Fruit fly (Drosophila melanogaster) whole organism, pupa: ENCODE results near the gene Osi18.

Experiments
- CG10348 ChIP-seq: fragments of 200-800 bp; sonication (Bioruptor generic); IDR thresholded peaks from 2 replicates; pipeline ENCODE4 v1.3.6; 2022; ENCODE audit warnings: missing biosample characterization, missing genetic modification characterization
- CG12605 ChIP-seq: fragments of 200-800 bp; sonication (Bioruptor generic); IDR thresholded peaks from 2 replicates; pipeline ENCODE4 v1.3.6; 2022; ENCODE audit warnings: missing biosample characterization, missing genetic modification characterization
- CG13204 ChIP-seq: fragments of 200-800 bp; sonication (Bioruptor generic); optimal IDR thresholded peaks from 2 replicates; lab custom pipeline; 2018; ENCODE audit warnings: missing biosample characterization, mild to moderate bottlenecking, missing genetic modification characterization, moderate library complexity
- CG14655 ChIP-seq: fragments of 200-800 bp; sonication (Bioruptor generic); optimal IDR thresholded peaks from 3 replicates; lab custom pipeline; 2017; ENCODE audit warnings: mild to moderate bottlenecking, missing biosample characterization, missing genetic modification reagents, missing genetic modification characterization
- CG15710 ChIP-seq: fragments of 200-800 bp; sonication (Bioruptor generic); optimal IDR thresholded peaks from 2 replicates; lab custom pipeline; 2018; ENCODE audit warnings: missing biosample characterization, mild to moderate bottlenecking, missing genetic modification characterization, moderate library complexity
- CG17806 ChIP-seq: fragments of 200-800 bp; sonication (Bioruptor generic); optimal IDR thresholded peaks from 2 replicates; lab custom pipeline; 2018; ENCODE audit warnings: missing biosample characterization, mild to moderate bottlenecking, missing genetic modification characterization, moderate library complexity
- CG32121 ChIP-seq: fragments of 200-800 bp; sonication (Bioruptor generic); IDR thresholded peaks from 2 replicates; pipeline ENCODE4 v1.3.6; 2022; ENCODE audit warnings: missing biosample characterization, missing genetic modification characterization
- CG34367 ChIP-seq: fragments of 200-800 bp; sonication (Bioruptor generic); optimal IDR thresholded peaks from 2 replicates; lab custom pipeline; 2018; ENCODE audit warnings: missing biosample characterization, mild to moderate bottlenecking, missing genetic modification characterization
- CG4496 ChIP-seq: fragments of 200-800 bp; sonication (Bioruptor generic); IDR thresholded peaks from 3 replicates; pipeline ENCODE4 v1.3.6; 2022; ENCODE audit warnings: missing biosample characterization, missing genetic modification characterization
- CG8159 ChIP-seq: fragments of 200-800 bp; sonication (Bioruptor generic); optimal IDR thresholded peaks from 3 replicates; lab custom pipeline; 2018; ENCODE audit warnings: missing biosample characterization, mild to moderate bottlenecking, missing genetic modification characterization, moderate library complexity
- CG8301 ChIP-seq: fragments of 200-800 bp; sonication (Bioruptor generic); optimal IDR thresholded peaks from 2 replicates; lab custom pipeline; 2018; ENCODE audit warnings: missing biosample characterization, mild to moderate bottlenecking, missing genetic modification characterization
- CG9948 ChIP-seq: fragments of 200-800 bp; sonication (Bioruptor generic); optimal IDR thresholded peaks from 2 replicates; lab custom pipeline; 2018; ENCODE audit warnings: missing biosample characterization, mild to moderate bottlenecking, missing genetic modification characterization, moderate library complexity
- D1 ChIP-seq: fragments of 200-800 bp; sonication (Bioruptor generic); optimal IDR thresholded peaks from 2 replicates; lab custom pipeline; 2018; ENCODE audit warnings: missing biosample characterization, mild to moderate bottlenecking, missing genetic modification characterization, moderate library complexity
- EcR ChIP-seq: fragments of 200-800 bp; sonication (Bioruptor generic); optimal IDR thresholded peaks from 3 replicates; lab custom pipeline; 2019; ENCODE audit warnings: missing biosample characterization, missing genetic modification characterization, mild to moderate bottlenecking, moderate library complexity, missing genetic modification reagents
- Ets98B ChIP-seq: fragments of 200-800 bp; sonication (Bioruptor generic); IDR thresholded peaks from 2 replicates; pipeline ENCODE4 v1.3.6; 2022; ENCODE audit warnings: missing biosample characterization, missing genetic modification characterization
- Pif1A ChIP-seq: fragments of 200-800 bp; sonication (Bioruptor generic); optimal IDR thresholded peaks from 3 replicates; lab custom pipeline; 2016; ENCODE audit warnings: missing biosample characterization, missing genetic modification characterization
- Pif1B ChIP-seq: fragments of 200-800 bp; sonication (Bioruptor generic); optimal IDR thresholded peaks from 3 replicates; lab custom pipeline; 2016; ENCODE audit warnings: missing biosample characterization, missing genetic modification characterization
- Snoo ChIP-seq: fragments of 200-800 bp; sonication (Bioruptor generic); optimal IDR thresholded peaks from 3 replicates; lab custom pipeline; 2017; ENCODE audit warnings: missing biosample characterization, mild to moderate bottlenecking, missing genetic modification characterization, inconsistent platforms
- fd96Ca ChIP-seq: fragments of 200-800 bp; sonication (Bioruptor generic); IDR thresholded peaks from 3 replicates; pipeline ENCODE4 v1.3.6; 2022; ENCODE audit warnings: missing biosample characterization, missing genetic modification characterization
- gl ChIP-seq: fragments of 200-800 bp; sonication (Bioruptor generic); optimal IDR thresholded peaks from 2 replicates; lab custom pipeline; 2018; ENCODE audit warnings: missing biosample characterization, mild to moderate bottlenecking, missing genetic modification characterization
- rn ChIP-seq: fragments of 200-800 bp; sonication (Bioruptor generic); IDR thresholded peaks from 2 replicates; pipeline ENCODE4 v1.3.6; 2022; ENCODE audit warnings: missing biosample characterization, missing genetic modification characterization

Gene Osi18

DNA sequence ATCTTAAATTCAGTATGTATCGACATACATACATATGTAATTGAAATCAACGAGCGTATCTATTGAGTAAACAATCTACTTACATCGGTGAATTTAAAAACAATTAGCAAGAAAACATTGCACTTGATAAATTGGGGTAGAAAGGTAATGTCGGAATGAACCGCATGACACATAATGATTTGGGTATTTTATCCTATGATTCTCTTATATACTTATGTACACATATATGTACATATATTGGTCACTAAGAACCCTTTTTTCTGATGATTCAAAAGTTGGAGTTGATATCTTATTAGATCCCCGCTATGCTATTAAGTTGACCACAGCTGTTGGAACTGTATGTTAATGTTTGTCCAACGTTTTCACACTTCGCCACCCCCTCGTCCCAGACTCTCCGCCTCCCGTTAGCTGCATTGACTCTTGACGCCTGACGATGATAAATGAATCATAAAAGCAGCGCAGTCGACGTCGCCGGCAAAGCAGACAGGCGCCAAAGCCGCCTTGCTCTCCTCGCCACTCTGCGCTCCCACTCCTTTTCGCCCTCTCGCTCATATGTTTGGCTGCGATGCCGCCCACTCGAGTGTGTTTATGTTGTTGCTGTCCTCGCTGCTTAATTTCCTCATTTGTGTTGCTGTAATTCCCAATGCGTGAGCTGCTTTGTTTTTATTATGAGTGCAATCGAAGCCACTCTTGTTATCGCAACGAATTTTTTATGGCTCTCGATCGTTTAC is 23.0 kb downstream of the Osi18 start:
- TF ChIP-seq EcR (GFP tag; lab: Kevin White, UChicago) (peak; percentile 24), CG32121 (GFP tag; lab: Robert Waterston, UW) (peak; percentile 37; the same call in 1 of the 2 replicates), Pif1B (GFP tag; lab: Kevin White, UChicago) (no peak), CG10348 (GFP tag; lab: Robert Waterston, UW) (0 out of 2 replicates have a peak, but pooled peaks have one; percentile 19), CG9948 (tag; lab: Kevin White, UChicago) (peak; percentile 54), D1 (no peak), Ets98B (GFP tag; lab: Robert Waterston, UW) (no peak; the same call in 1 of the 2 replicates), CG8301 (tag; lab: Kevin White, UChicago) (peak; percentile 69), CG13204 (GFP tag; lab: Kevin White, UChicago) (peak; percentile 28), CG34367 (tag; lab: Kevin White, UChicago) (peak; percentile 36), CG17806 (tag; lab: Kevin White, UChicago) (peak; percentile 31), CG14655 (GFP tag; lab: Kevin White, UChicago) (peak; percentile 77), rn (GFP tag; lab: Robert Waterston, UW) (no peak), CG4496 (GFP tag; lab: Robert Waterston, UW) (peak; percentile 60; the same call in 2 of the 3 replicates), CG8159 (tag; lab: Kevin White, UChicago) (peak; percentile 50), CG12605 (no peak), CG15710 (tag; lab: Kevin White, UChicago) (peak; percentile 43)

DNA sequence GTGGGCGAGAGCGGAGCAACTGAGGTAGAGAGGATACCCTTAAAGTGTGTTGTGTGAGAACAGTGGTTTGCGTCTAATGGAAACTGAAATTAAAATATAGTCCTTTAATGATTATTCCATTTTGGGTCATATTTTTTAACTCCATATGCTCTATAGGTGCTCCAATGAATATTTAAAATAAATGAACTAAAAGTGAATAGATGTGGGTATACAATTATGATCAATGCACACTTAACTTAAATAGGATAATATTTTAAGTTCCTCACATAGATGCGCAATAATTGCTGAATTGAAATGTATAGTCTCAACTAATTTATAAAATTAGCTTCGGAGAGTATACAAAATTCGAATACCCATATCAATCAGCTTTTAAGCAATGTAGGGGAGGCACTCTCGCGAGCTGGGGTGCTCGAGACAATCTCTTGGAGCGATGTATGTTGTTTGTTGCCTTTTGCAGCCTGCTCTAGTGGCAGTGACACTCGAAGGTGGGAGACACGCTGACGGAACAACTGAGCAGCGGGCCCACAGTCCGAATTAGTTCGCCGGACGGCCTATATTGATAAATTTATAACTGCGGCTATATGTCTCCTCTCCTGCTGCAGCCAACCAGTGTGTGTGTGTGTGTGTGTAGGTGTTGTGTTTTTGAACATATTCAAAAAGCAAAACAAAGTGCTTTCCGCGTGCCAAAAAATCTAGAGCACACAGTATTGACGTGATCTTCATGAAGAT is 23.7 kb downstream of the Osi18 start:
- TF ChIP-seq fd96Ca (GFP tag; lab: Robert Waterston, UW) (no peak), CG9948 (tag; lab: Kevin White, UChicago) (peak; percentile 79), CG34367 (tag; lab: Kevin White, UChicago) (peak; percentile 70), Snoo (tag; lab: Kevin White, UChicago) (peak; percentile 65), CG17806 (tag; lab: Kevin White, UChicago) (peak; percentile 79), rn (GFP tag; lab: Robert Waterston, UW) (no peak), Pif1A (peak; percentile 82), CG32121 (GFP tag; lab: Robert Waterston, UW) (peak; percentile 54), CG8159 (tag; lab: Kevin White, UChicago) (peak; percentile 84), CG8301 (tag; lab: Kevin White, UChicago) (peak; percentile 82), gl (tag; lab: Kevin White, UChicago) (peak; percentile 39), CG14655 (GFP tag; lab: Kevin White, UChicago) (no peak), EcR (GFP tag; lab: Kevin White, UChicago) (no peak), Ets98B (GFP tag; lab: Robert Waterston, UW) (no peak; the same call in 1 of the 2 replicates), Pif1B (GFP tag; lab: Kevin White, UChicago) (peak; percentile 73), CG15710 (tag; lab: Kevin White, UChicago) (peak; percentile 71), CG12605 (no peak), CG13204 (GFP tag; lab: Kevin White, UChicago) (no peak), CG4496 (GFP tag; lab: Robert Waterston, UW) (peak; percentile 72; the same call in 2 of the 3 replicates), CG10348 (GFP tag; lab: Robert Waterston, UW) (no peak), D1 (peak; percentile 39)

DNA sequence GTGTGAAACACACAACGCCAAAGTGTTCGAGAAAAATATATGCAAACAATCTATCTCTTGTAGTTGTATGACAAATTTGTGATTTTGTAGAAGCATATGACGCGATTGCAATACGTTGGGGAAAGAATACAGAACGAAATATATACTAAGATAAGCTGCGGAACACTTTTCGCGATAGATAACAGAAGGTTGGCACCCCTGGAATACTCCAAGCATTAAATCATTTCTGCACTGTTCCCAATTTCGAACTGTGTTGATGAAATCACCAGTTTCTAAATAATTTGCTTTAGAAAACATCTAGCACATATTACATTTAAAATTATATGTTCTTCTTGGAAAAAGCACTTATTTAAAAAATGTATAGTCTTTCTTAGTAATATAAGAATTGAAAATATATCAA is 24.4 kb downstream of the Osi18 start:
- TF ChIP-seq CG13204 (GFP tag; lab: Kevin White, UChicago) (no peak), fd96Ca (GFP tag; lab: Robert Waterston, UW) (no peak), CG32121 (GFP tag; lab: Robert Waterston, UW) (no peak), gl (tag; lab: Kevin White, UChicago) (no peak), CG8301 (tag; lab: Kevin White, UChicago) (no peak), Snoo (tag; lab: Kevin White, UChicago) (no peak), CG12605 (no peak), D1 (no peak), EcR (GFP tag; lab: Kevin White, UChicago) (no peak), CG4496 (GFP tag; lab: Robert Waterston, UW) (no peak), CG17806 (tag; lab: Kevin White, UChicago) (no peak), CG15710 (tag; lab: Kevin White, UChicago) (no peak), rn (GFP tag; lab: Robert Waterston, UW) (no peak), Pif1A (no peak), CG14655 (GFP tag; lab: Kevin White, UChicago) (no peak), CG34367 (tag; lab: Kevin White, UChicago) (no peak), CG9948 (tag; lab: Kevin White, UChicago) (no peak), CG8159 (tag; lab: Kevin White, UChicago) (no peak), CG10348 (GFP tag; lab: Robert Waterston, UW) (no peak), Ets98B (GFP tag; lab: Robert Waterston, UW) (no peak)

DNA sequence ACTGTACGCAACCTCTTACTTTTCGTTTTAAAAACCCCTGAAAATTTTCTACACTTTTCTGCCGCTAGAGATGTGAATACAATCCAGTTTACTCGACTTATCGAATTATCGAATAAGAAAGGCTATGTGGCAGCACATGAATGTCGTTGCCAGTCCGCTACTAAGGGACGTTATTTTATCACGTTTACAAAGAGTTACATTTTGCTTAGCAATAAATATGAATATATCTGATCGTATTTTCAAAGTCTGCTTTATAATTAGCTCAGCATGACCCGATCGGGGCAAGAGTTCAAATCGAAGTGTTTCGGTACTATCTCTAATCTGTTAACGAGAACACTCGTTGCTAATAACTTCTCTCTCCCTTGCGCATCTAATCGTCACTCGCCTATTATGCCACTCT is 38.1 kb downstream of the Osi18 start, which contains the start of gene CG42724:
TSS of gene CG42724 (minus strand) at position 189 of the 400 bp plus-strand sequence.
- TF ChIP-seq fd96Ca (GFP tag; lab: Robert Waterston, UW) (peak; percentile 73), Pif1A (no peak), Ets98B (GFP tag; lab: Robert Waterston, UW) (peak; percentile 28; the same call in 1 of the 2 replicates)
